Worm (Caenorhabditis elegans) whole organism, mixed stage, embryonic: ENCODE results near the gene cec-5.

Experiments used
- ces-1 ChIP-seq: fragments of 150-350 bp; optimal IDR thresholded peaks from 2 replicates; lab custom pipeline; 2014; ENCODE audit warnings: missing biosample characterization, missing genetic modification reagents, missing genetic modification characterization
- elt-1 ChIP-seq: sonication (generic microtip); optimal IDR thresholded peaks from 2 replicates; lab custom pipeline; 2017; ENCODE audit warnings: missing genetic modification characterization, mild to moderate bottlenecking, missing compliant biosample characterization, antibody characterized with exemption, moderate library complexity, borderline replicate concordance; ENCODE audit not compliant: insufficient read depth
- nhr-12 ChIP-seq: fragments of 150-350 bp; optimal IDR thresholded peaks from 2 replicates; lab custom pipeline; 2014; ENCODE audit warnings: missing biosample characterization, missing genetic modification characterization
- nhr-2 ChIP-seq: fragments of 150-350 bp; optimal IDR thresholded peaks from 2 replicates; lab custom pipeline; 2014; ENCODE audit warnings: missing biosample characterization, missing genetic modification characterization
- pha-4 ChIP-seq: fragments of 150-350 bp; optimal IDR thresholded peaks from 2 replicates; lab custom pipeline; 2018; ENCODE audit warnings: missing biosample characterization, missing genetic modification reagents, missing genetic modification characterization
- snpc-4 ChIP-seq: fragments of 150-350 bp; optimal IDR thresholded peaks from 2 replicates; lab custom pipeline; 2014; ENCODE audit warnings: missing biosample characterization, missing genetic modification characterization
- sptf-1 ChIP-seq: sonication (generic microtip); optimal IDR thresholded peaks from 2 replicates; lab custom pipeline; 2017; ENCODE audit warnings: mild to moderate bottlenecking, missing genetic modification characterization, moderate library complexity, missing compliant biosample characterization
- unc-39 ChIP-seq: fragments of 150-350 bp; optimal IDR thresholded peaks from 2 replicates; lab custom pipeline; 2014; ENCODE audit warnings: missing biosample characterization, missing genetic modification characterization
- unc-62 ChIP-seq: fragments of 150-350 bp; optimal IDR thresholded peaks from 2 replicates; lab custom pipeline; 2014; ENCODE audit warnings: missing biosample characterization, missing genetic modification reagents, missing genetic modification characterization

DNA sequence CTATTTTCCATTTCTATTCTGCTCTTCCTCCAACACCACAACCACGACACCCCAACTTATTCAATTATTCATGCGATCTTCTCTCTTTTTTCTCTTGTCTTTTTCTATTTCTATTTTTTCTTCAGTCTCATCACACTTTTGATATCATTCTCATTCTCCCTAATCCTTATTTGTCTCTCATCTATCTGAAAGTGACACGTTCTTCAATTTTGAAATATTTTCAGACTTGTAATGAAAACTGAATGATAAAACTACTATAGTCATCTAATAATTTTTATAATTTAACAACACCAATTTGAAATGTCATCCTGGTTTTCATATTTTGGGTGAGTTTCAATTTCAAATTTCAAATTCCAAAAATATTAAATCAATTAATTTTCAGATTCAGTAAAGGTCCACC is 8.7 kb upstream of the cec-5 start, which contains the start of gene cla-1:
- TF ChIP-seq unc-62 (no peak), nhr-2 (no peak), ces-1 (GFP tag; lab: Kevin White, UChicago) (peak; percentile 61), snpc-4 (tag; lab: Kevin White, UChicago) (no peak), elt-1 (tag; lab: Kevin White, UChicago) (no peak), nhr-12 (tag; lab: Kevin White, UChicago) (no peak), unc-39 (tag; lab: Kevin White, UChicago) (no peak), sptf-1 (tag; lab: Kevin White, UChicago) (no peak), pha-4 (tag; lab: Kevin White, UChicago) (no peak)
